Worm (Caenorhabditis elegans): ENCODE measurements around the gene vps-8.

vps-8 gene

DNA sequence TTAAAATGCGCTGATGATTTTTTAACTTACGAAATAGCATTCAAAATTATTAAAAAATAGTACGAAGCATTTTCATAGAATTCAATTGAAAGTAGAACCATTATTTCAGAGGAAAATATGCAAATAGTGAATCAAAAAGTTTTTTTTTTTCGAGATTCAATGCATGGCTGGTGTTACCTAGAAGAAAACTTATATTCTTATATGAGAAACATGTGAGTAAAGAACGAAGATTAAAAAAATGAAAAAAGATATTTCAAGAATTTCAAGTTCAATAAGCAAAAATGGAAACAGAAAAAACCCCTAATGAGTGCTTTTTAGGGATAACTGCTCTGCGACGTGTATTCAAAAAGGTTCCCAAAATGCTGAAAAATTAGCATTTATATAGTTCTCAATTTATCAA lies 39.8 kb downstream of the vps-8 start, which contains the start of gene sre-16:
sre-16 (minus strand) TSS at position 101 of the 400 bp plus-strand sequence.
- TF ChIP-seq drap-1 (GFP tag; optimal IDR thresholded peaks at IDR 0.05) (no peak), unc-120 (tag; optimal IDR thresholded peaks at IDR 0.05; ENCODE audit: poor library complexity, severe bottlenecking) (no peak), nhr-2 (tag; optimal IDR thresholded peaks at IDR 0.05) (no peak), flh-1 (GFP tag; optimal IDR thresholded peaks at IDR 0.05) (no peak), nhr-237 (tag; optimal IDR thresholded peaks at IDR 0.05) (no peak), lsy-2 (tag; optimal IDR thresholded peaks at IDR 0.05) (no peak), snpc-4 (tag; optimal IDR thresholded peaks at IDR 0.05) (no peak), mab-5 (tag; optimal IDR thresholded peaks at IDR 0.05) (no peak), ceh-83 (GFP tag; optimal IDR thresholded peaks at IDR 0.05) (no peak), ztf-11 (tag; optimal IDR thresholded peaks at IDR 0.05) (no peak), elt-3 (tag; optimal IDR thresholded peaks at IDR 0.05) (no peak), zip-8 (tag; optimal IDR thresholded peaks at IDR 0.05) (no peak), ham-2 (GFP tag; optimal IDR thresholded peaks at IDR 0.05) (no peak), pha-4 (tag; optimal IDR thresholded peaks at IDR 0.05) (no peak), ces-1 (GFP tag; optimal IDR thresholded peaks at IDR 0.05) (no peak), M03D4.4 (tag; optimal IDR thresholded peaks at IDR 0.05) (no peak), sptf-1 (tag; optimal IDR thresholded peaks at IDR 0.05) (no peak), cnd-1 (tag; optimal IDR thresholded peaks at IDR 0.05) (no peak)

ce11 chrIV:12229679-12230078 lies 46.1 kb downstream of the vps-8 start, which contains the start of gene sre-18:
TSS of gene sre-18 (minus strand) at chrIV:12229779.
- TF ChIP-seq ceh-83 (GFP tag; optimal IDR thresholded peaks at IDR 0.05), result no peak
- no peak for TF ChIP-seq unc-62 (GFP tag; optimal IDR thresholded peaks at IDR 0.05)
- TF ChIP-seq sem-2 (GFP tag; optimal IDR thresholded peaks at IDR 0.05), result no peak
- no peak for TF ChIP-seq unc-39 (tag; optimal IDR thresholded peaks at IDR 0.05)
- no peak for TF ChIP-seq pha-4 (tag; optimal IDR thresholded peaks at IDR 0.05)
- no peak for TF ChIP-seq zip-8 (tag; optimal IDR thresholded peaks at IDR 0.05)

ce11 chrIV:12227012-12227411 lies 48.8 kb downstream of the vps-8 start, which contains the start of gene mlt-3:
TSS of gene mlt-3 (minus strand) at chrIV:12227112.
- TF ChIP-seq mep-1 (tag; optimal IDR thresholded peaks at IDR 0.05), result no peak
- no peak for TF ChIP-seq ceh-83 (GFP tag; optimal IDR thresholded peaks at IDR 0.05)
- no peak for TF ChIP-seq lin-13 (tag; optimal IDR thresholded peaks at IDR 0.05)
- TF ChIP-seq zip-8 (tag; optimal IDR thresholded peaks at IDR 0.05), result no peak
- no peak for TF ChIP-seq sptf-1 (tag; optimal IDR thresholded peaks at IDR 0.05)
- no peak for TF ChIP-seq nhr-2 (tag; optimal IDR thresholded peaks at IDR 0.05)
- TF ChIP-seq mls-2 (tag; optimal IDR thresholded peaks at IDR 0.05), result no peak
- no peak for TF ChIP-seq nhr-12 (tag; optimal IDR thresholded peaks at IDR 0.05)
- TF ChIP-seq unc-39 (tag; optimal IDR thresholded peaks at IDR 0.05), result no peak
- no peak for TF ChIP-seq ceh-43 (GFP tag; optimal IDR thresholded peaks at IDR 0.05)
- TF ChIP-seq ham-2 (GFP tag; optimal IDR thresholded peaks at IDR 0.05), result no peak
- TF ChIP-seq elt-3 (tag; optimal IDR thresholded peaks at IDR 0.05), result no peak
- TF ChIP-seq nhr-28 (tag; optimal IDR thresholded peaks at IDR 0.05), result no peak
- TF ChIP-seq nhr-237 (tag; optimal IDR thresholded peaks at IDR 0.05), result no peak
- TF ChIP-seq pha-4 (tag; optimal IDR thresholded peaks at IDR 0.05), result no peak
- TF ChIP-seq tbx-8 (GFP tag; optimal IDR thresholded peaks at IDR 0.05), result no peak
- no peak for TF ChIP-seq drap-1 (GFP tag; optimal IDR thresholded peaks at IDR 0.05)
- TF ChIP-seq unc-120 (tag; optimal IDR thresholded peaks at IDR 0.05; ENCODE audit: poor library complexity, severe bottlenecking), result no peak

All from whole organism, mixed stage, embryonic.